Fruit fly (Drosophila melanogaster) whole organism, prepupa: ENCODE measurements around the gene Gr85a.
A peak's percentile ranks its signal among the peaks of the same experiment; 100 is the strongest.

Experiments used
- CG10631 ChIP-seq: fragments of 200-800 bp; sonication (Bioruptor generic); optimal IDR thresholded peaks from 2 replicates; lab custom pipeline; 2016; ENCODE audit warnings: missing biosample characterization, missing genetic modification characterization
- CG10669 ChIP-seq: fragments of 200-800 bp; sonication (Bioruptor generic); optimal IDR thresholded peaks from 3 replicates; lab custom pipeline; 2018; ENCODE audit warnings: missing biosample characterization, mild to moderate bottlenecking, missing genetic modification characterization, moderate library complexity
- CG16779 ChIP-seq: fragments of 200-800 bp; sonication (Bioruptor generic); optimal IDR thresholded peaks from 3 replicates; lab custom pipeline; 2017; ENCODE audit warnings: missing biosample characterization, mild to moderate bottlenecking, missing genetic modification characterization
- CG8319 ChIP-seq: fragments of 200-800 bp; sonication (Bioruptor generic); optimal IDR thresholded peaks from 3 replicates; lab custom pipeline; 2016; ENCODE audit warnings: missing biosample characterization, missing genetic modification characterization
- Ets21C ChIP-seq: fragments of 200-800 bp; sonication (Bioruptor generic); optimal IDR thresholded peaks from 3 replicates; lab custom pipeline; 2016; ENCODE audit warnings: missing biosample characterization, missing genetic modification characterization
- Gug ChIP-seq: fragments of 200-800 bp; sonication (Bioruptor generic); IDR thresholded peaks from 2 replicates; pipeline ENCODE4 v1.3.6; 2022; ENCODE audit warnings: missing biosample characterization, missing genetic modification characterization
- Hr38 ChIP-seq: sonication (Bioruptor generic); optimal IDR thresholded peaks from 2 replicates; lab custom pipeline; 2016; ENCODE audit warnings: missing biosample characterization, missing genetic modification characterization
- Met ChIP-seq: fragments of 200-800 bp; sonication (Bioruptor generic); optimal IDR thresholded peaks from 3 replicates; lab custom pipeline; 2016; ENCODE audit warnings: missing biosample characterization, missing genetic modification characterization
- OdsH ChIP-seq: fragments of 200-800 bp; sonication (Bioruptor generic); optimal IDR thresholded peaks from 3 replicates; lab custom pipeline; 2016; ENCODE audit warnings: missing biosample characterization, missing genetic modification characterization
- Sox102F ChIP-seq: fragments of 200-800 bp; sonication (Bioruptor generic); optimal IDR thresholded peaks from 2 replicates; lab custom pipeline; 2016; ENCODE audit warnings: missing biosample characterization, mild to moderate bottlenecking, missing genetic modification characterization
- eg ChIP-seq: fragments of 200-800 bp; sonication (Bioruptor generic); IDR thresholded peaks from 3 replicates; pipeline ENCODE4 v1.3.6; 2022; ENCODE audit warnings: missing biosample characterization, missing genetic modification characterization
- fkh ChIP-seq: fragments of 200-800 bp; sonication (Bioruptor generic); optimal IDR thresholded peaks from 3 replicates; lab custom pipeline; 2017; ENCODE audit warnings: missing biosample characterization, mild to moderate bottlenecking, missing genetic modification characterization, moderate library complexity
- lz ChIP-seq: fragments of 200-800 bp; sonication (Bioruptor generic); optimal IDR thresholded peaks from 3 replicates; lab custom pipeline; 2016; ENCODE audit warnings: missing biosample characterization, missing genetic modification characterization
- vri ChIP-seq: fragments of 200-800 bp; sonication (Bioruptor generic); optimal IDR thresholded peaks from 3 replicates; lab custom pipeline; 2016; ENCODE audit warnings: missing biosample characterization, mild to moderate bottlenecking, missing genetic modification characterization

DNA sequence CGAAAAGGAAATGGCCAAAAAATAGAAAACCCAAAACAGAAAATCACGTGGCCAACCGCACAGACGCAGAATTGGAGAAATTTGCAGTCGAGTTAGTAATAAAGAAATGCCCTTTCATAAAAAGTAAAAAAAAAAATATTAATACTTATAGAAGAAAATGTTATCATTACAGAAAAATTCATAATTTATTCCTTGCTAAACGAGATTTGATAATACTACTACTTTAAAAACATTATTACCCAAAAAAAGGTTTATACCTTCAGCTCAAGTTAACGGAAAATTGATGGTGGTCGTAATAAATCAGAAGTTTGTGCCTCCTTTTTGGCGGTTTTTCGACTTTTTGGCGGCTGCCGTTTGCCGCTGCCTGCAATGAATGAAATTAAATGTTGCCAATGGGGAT is 31.8 kb upstream of the Gr85a start:
- TF ChIP-seq OdsH (GFP tag; lab: Kevin White, UChicago) (peak; percentile 8), Met (GFP tag; lab: Kevin White, UChicago) (no peak), CG10631 (GFP tag; lab: Kevin White, UChicago) (no peak), Gug (GFP tag; lab: Robert Waterston, UW) (no peak), Ets21C (GFP tag; lab: Kevin White, UChicago) (no peak), lz (GFP tag; lab: Kevin White, UChicago) (no peak), fkh (GFP tag; lab: Kevin White, UChicago) (no peak), Hr38 (GFP tag; lab: Kevin White, UChicago) (no peak), Sox102F (no peak), CG16779 (tag; lab: Kevin White, UChicago) (no peak), eg (peak; percentile 42; the same call in 1 of the 3 replicates), vri (GFP tag; lab: Kevin White, UChicago) (no peak), CG10669 (GFP tag; lab: Kevin White, UChicago) (no peak), CG8319 (GFP tag; lab: Kevin White, UChicago) (no peak)
